Worm (Caenorhabditis elegans): ENCODE results near the gene twk-8.

DNA sequence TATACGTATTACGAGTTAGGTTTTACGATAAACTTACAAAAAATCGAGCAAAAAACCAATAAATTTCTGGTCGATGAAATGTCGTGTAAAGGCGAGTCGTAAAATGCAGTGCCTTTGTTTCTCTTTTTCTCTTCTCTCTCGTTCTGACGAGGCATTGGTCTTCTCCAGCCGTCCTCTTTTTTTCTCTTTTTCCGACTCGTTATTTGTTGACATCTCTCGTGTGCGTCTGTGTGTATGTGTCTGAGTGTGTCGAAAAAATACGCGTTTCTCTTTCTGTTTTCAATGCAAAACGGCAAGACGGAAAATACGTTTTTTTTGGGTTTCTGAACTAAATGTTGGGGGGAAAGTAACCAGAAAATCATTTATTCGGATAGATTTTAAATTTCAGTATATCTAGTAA lies 49.6 kb upstream of the twk-8 start, which contains the start of gene C53D6.6:
- TF ChIP-seq med-1 (GFP tag; optimal IDR thresholded peaks at IDR 0.05; ENCODE audit: insufficient read depth) (no peak), ztf-29 (GFP tag; IDR thresholded peaks at IDR 0.05) (no peak), ztf-23 (GFP tag; IDR thresholded peaks at IDR 0.05) (no peak), klf-2 (GFP tag; conservative IDR thresholded peaks at IDR 0.05) (no peak), flt-1 (GFP tag; IDR thresholded peaks at IDR 0.05) (no peak), cog-1 (tag; optimal IDR thresholded peaks at IDR 0.05) (no peak)

All from whole organism, midembryonic.